Worm (Caenorhabditis elegans): Measurements from ENCODE around the gene mltn-11.

- TF ChIP-seq ceh-13 (GFP tag; optimal IDR thresholded peaks at IDR 0.05) = no peak
- TF ChIP-seq hnd-1 (tag; optimal IDR thresholded peaks at IDR 0.05) = no peak
- no peak for TF ChIP-seq ama-1 (optimal IDR thresholded peaks at IDR 0.05)
- no peak for TF ChIP-seq aly-1 (tag; optimal IDR thresholded peaks at IDR 0.05)
- TF ChIP-seq tbx-11 (GFP tag; IDR thresholded peaks at IDR 0.05) = no peak
- TF ChIP-seq flt-1 (GFP tag; IDR thresholded peaks at IDR 0.05) = no peak
- TF ChIP-seq tra-4 (tag; optimal IDR thresholded peaks at IDR 0.05) = no peak
- no peak for TF ChIP-seq hmg-4 (GFP tag; optimal IDR thresholded peaks at IDR 0.05)
- TF ChIP-seq ceh-36 (tag; optimal IDR thresholded peaks at IDR 0.05) = no peak
- no peak for TF ChIP-seq B0310.2 (tag; optimal IDR thresholded peaks at IDR 0.05)
- TF ChIP-seq tbx-37 (GFP tag; conservative IDR thresholded peaks at IDR 0.05) = no peak
Observed at ce11 chrV:16629600-16629999, 6.4 kb upstream of the mltn-11 start, which contains the start of gene srd-21.

All from whole organism, early embryonic.